Worm (Caenorhabditis elegans) whole organism, midembryonic: ENCODE results near the gene srbc-29.
"Not testable (repeated sequence)": the region's sequence is repeated elsewhere in the genome, so short reads cannot be mapped to it uniquely, and the experiment has no call there.

Experiments
- klf-2 ChIP-seq: fragments of 200-800 bp; sonication (Bioruptor generic); conservative IDR thresholded peaks from 2 replicates; pipeline ENCODE4 v1.3.6; 2022; ENCODE audit warnings: missing genetic modification reagents, missing genetic modification characterization, missing compliant biosample characterization
- med-1 ChIP-seq: sonication (generic microtip); optimal IDR thresholded peaks from 2 replicates; lab custom pipeline; 2017; ENCODE audit warnings: missing genetic modification characterization, mild to moderate bottlenecking, missing compliant biosample characterization, antibody characterized with exemption, missing genetic modification reagents; ENCODE audit not compliant: insufficient read depth
- ztf-29 ChIP-seq: fragments of 200-800 bp; sonication (Bioruptor generic); IDR thresholded peaks from 2 replicates; pipeline ENCODE4 v1.3.6; 2022; ENCODE audit warnings: missing genetic modification reagents, missing genetic modification characterization, missing compliant biosample characterization

DNA sequence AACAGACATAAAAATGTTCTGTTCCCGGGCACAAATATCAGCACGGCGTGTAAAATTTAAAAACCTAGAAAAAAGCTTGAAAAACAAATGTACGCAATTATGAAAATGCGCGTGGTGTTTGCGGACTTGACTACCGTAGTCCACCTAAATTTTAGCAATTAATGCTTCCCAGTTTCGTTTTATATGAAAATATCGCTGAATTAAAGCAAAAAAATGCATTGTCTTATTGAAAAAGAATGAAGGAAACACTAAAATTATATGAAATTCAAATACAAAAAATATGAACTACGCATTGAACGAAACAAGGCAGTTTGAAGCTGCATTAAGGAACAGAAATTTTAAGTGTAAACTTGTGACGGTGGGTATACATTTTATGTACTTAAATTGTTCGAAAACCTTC, 35.6 kb upstream of the srbc-29 start, which contains the start of gene ugt-64:
- not testable (repeated sequence) for TF ChIP-seq med-1 (GFP tag; lab: Kevin White, UChicago); ztf-29; klf-2 (GFP tag; lab: Robert Waterston, UW)
